Fruit fly (Drosophila melanogaster): ENCODE measurements around the gene Zir.

The Zir gene

DNA sequence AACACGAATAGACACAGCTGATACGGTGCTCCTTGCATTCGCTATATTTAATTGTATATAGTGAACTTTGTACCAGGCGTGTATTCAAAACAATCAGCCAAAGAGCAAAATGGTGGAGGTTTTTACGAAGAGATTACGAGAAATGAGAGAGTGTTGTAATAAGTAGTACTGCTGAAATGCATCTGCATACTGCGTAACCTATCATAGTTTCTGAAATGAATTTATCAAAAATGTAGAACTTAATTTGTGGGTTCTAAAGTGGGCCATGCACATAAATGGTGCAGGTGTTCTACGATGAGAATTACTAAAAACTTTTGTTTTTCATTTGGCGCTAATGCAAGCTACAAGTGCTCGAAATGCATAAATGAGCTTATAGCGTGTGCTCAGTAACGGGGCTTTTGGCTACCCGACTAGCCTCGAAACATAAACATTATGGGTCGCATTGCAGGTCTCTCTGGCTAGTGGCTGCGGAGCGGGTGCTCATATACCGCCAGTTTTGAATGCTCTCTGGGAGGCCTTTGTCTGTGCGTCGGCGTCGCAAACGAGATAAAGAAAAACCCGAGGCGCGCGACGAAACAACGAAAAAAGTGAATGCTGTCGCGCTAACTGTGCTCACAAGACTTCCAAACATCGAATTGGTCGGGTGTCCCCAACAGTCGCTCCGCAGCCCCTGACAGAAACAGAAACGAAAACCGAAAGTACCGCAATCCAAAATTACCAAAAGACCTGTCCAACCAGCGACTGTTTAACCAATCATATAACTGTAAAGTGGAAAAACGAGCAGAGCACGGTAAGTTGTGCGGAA is 37.1 kb downstream of the Zir start, which contains the start of gene Gs1 (continued):
- no peak for TF ChIP-seq Hr38 (GFP tag; optimal IDR thresholded peaks at IDR 0.05)
- TF ChIP-seq CG8119 (GFP tag; IDR thresholded peaks at IDR 0.05) = peak; percentile 57; the same call in 2 of the 3 replicates
- peak; percentile 21 for TF ChIP-seq CG6792 (GFP tag; optimal IDR thresholded peaks at IDR 0.05)
- TF ChIP-seq CG31627 (GFP tag; optimal IDR thresholded peaks at IDR 0.05) = no peak
- no peak for TF ChIP-seq CG3032 (tag; optimal IDR thresholded peaks at IDR 0.05)
- TF ChIP-seq CG11762 (GFP tag; optimal IDR thresholded peaks at IDR 0.05; ENCODE audit: insufficient read depth) = no peak
- no peak for TF ChIP-seq Eip75B (GFP tag; optimal IDR thresholded peaks at IDR 0.05)
- TF ChIP-seq CG16779 (tag; optimal IDR thresholded peaks at IDR 0.05) = peak; percentile 39
- no peak for TF ChIP-seq cyc (GFP tag; optimal IDR thresholded peaks at IDR 0.05)
- no peak for TF ChIP-seq CG10631 (GFP tag; optimal IDR thresholded peaks at IDR 0.05)
- no peak for TF ChIP-seq CG4318 (GFP tag; optimal IDR thresholded peaks at IDR 0.05)
- no peak for TF ChIP-seq Hr39 (GFP tag; optimal IDR thresholded peaks at IDR 0.05)
- TF ChIP-seq esn (GFP tag; optimal IDR thresholded peaks at IDR 0.05) = peak; percentile 24
- peak in 1 of 2 experiments; percentile 21 for TF ChIP-seq salr (GFP tag; optimal IDR thresholded peaks at IDR 0.05)
- peak; percentile 21 for TF ChIP-seq CG1621 (tag; optimal IDR thresholded peaks at IDR 0.05)
- TF ChIP-seq Sox14 (GFP tag; optimal IDR thresholded peaks at IDR 0.05) = peak; percentile 72
- no peak for TF ChIP-seq Smox (GFP tag; optimal IDR thresholded peaks at IDR 0.05)
- peak; percentile 27 for TF ChIP-seq Ets96B (tag; optimal IDR thresholded peaks at IDR 0.05)
- TF ChIP-seq pdm3 (GFP tag; optimal IDR thresholded peaks at IDR 0.05) = no peak
- TF ChIP-seq lz (GFP tag; optimal IDR thresholded peaks at IDR 0.05) = no peak
- TF ChIP-seq CG7368 (GFP tag; optimal IDR thresholded peaks at IDR 0.05) = no peak
- peak; percentile 37 for TF ChIP-seq CG6854 (GFP tag; optimal IDR thresholded peaks at IDR 0.05)
- no peak for TF ChIP-seq Eip93F (GFP tag; optimal IDR thresholded peaks at IDR 0.05)
- TF ChIP-seq CG6808 (GFP tag; optimal IDR thresholded peaks at IDR 0.05) = peak; percentile 100
- peak; percentile 5 for TF ChIP-seq OdsH (GFP tag; optimal IDR thresholded peaks at IDR 0.05)
- TF ChIP-seq Eip78C (GFP tag) = peak; percentile 87
- peak; percentile 50 for TF ChIP-seq CG9139 (GFP tag; optimal IDR thresholded peaks at IDR 0.05)
- peak; percentile 8 for TF ChIP-seq Met (GFP tag; optimal IDR thresholded peaks at IDR 0.05)
- no peak for TF ChIP-seq CG8319 (GFP tag; optimal IDR thresholded peaks at IDR 0.05)

DNA sequence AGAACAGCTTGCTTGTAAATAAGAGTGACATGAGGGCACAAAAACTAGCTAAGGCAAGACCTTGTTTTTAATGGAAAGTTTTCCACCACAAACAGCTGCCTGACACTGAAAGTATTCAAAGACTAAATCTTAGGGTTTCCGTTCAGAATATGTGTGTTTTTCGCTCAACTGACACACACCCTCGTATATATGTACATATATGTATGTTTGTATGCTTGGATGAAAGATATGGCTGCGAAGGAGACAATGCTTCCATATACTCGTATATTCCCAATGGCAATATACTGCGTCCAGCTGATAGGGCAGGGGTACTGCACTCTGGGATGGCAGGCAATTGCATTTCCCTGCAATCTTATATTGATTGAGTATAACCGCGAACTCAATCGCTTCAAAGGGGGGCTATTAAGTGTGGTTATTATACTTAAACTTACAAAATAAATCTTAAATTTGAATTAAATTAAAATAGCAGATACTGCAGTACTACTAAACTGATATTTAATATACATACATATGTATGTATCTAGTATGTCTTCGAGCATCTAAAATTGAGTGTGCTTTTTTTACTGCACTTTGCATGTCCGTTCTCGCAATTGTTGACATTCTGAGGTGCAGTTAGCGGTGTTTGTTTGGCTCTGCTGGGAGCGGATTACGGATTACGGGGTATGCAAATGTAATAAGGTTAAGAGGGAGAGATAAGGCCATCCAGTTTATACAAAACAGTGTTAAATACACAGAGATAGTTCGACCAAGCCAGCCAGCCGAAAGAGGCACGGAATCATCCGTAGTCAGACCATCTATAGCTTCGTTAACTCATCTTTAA is 40.2 kb downstream of the Zir start:
- no peak for TF ChIP-seq CG6808 (GFP tag; optimal IDR thresholded peaks at IDR 0.05)
- peak; percentile 20 for TF ChIP-seq Ets96B (tag; optimal IDR thresholded peaks at IDR 0.05)
- TF ChIP-seq CG32006 (GFP tag; optimal IDR thresholded peaks at IDR 0.05) = peak; percentile 30
- no peak for TF ChIP-seq CG3919 (GFP tag; optimal IDR thresholded peaks at IDR 0.05)
- TF ChIP-seq Hr4 (GFP tag; optimal IDR thresholded peaks at IDR 0.05) = no peak
- no peak for TF ChIP-seq dac (GFP tag; optimal IDR thresholded peaks at IDR 0.05)
- no peak for TF ChIP-seq CG16779 (tag; optimal IDR thresholded peaks at IDR 0.05)
- no peak for TF ChIP-seq CG6276 (GFP tag; optimal IDR thresholded peaks at IDR 0.05)
- TF ChIP-seq salr (GFP tag; optimal IDR thresholded peaks at IDR 0.05) = no peak
- no peak for TF ChIP-seq Gug (GFP tag; IDR thresholded peaks at IDR 0.05)
- TF ChIP-seq CG8119 (GFP tag; IDR thresholded peaks at IDR 0.05) = no peak
- TF ChIP-seq fd59A (GFP tag; optimal IDR thresholded peaks at IDR 0.05) = no peak
- TF ChIP-seq Sox102F (GFP tag; optimal IDR thresholded peaks at IDR 0.05) = no peak
- TF ChIP-seq Eip78C (GFP tag) = peak; percentile 86
- no peak for TF ChIP-seq Met (GFP tag; optimal IDR thresholded peaks at IDR 0.05)
- peak; percentile 2 for TF ChIP-seq Eip75B (GFP tag; optimal IDR thresholded peaks at IDR 0.05)
- TF ChIP-seq esn (GFP tag; optimal IDR thresholded peaks at IDR 0.05) = no peak
- TF ChIP-seq vri (GFP tag; optimal IDR thresholded peaks at IDR 0.05) = peak; percentile 15
- peak in 1 of 2 experiments; percentile 0 for TF ChIP-seq ss (GFP tag; optimal IDR thresholded peaks at IDR 0.05)
- TF ChIP-seq Ets21C (GFP tag; optimal IDR thresholded peaks at IDR 0.05) = no peak
- no peak for TF ChIP-seq CG10669 (GFP tag; optimal IDR thresholded peaks at IDR 0.05)
- no peak for TF ChIP-seq Hr39 (GFP tag; optimal IDR thresholded peaks at IDR 0.05)
- no peak for TF ChIP-seq OdsH (GFP tag; optimal IDR thresholded peaks at IDR 0.05)
- peak; percentile 90 for TF ChIP-seq svp (GFP tag)
- no peak for TF ChIP-seq Sox14 (GFP tag; optimal IDR thresholded peaks at IDR 0.05)
- no peak for TF ChIP-seq CG8632 (GFP tag; optimal IDR thresholded peaks at IDR 0.05)
- TF ChIP-seq dsx (GFP tag; optimal IDR thresholded peaks at IDR 0.05; ENCODE audit: poor library complexity, severe bottlenecking) = no peak
- TF ChIP-seq Blimp-1 (GFP tag; optimal IDR thresholded peaks at IDR 0.05) = no peak
- TF ChIP-seq net (GFP tag; optimal IDR thresholded peaks at IDR 0.05) = peak; percentile 13
- no peak for TF ChIP-seq CG6854 (GFP tag; optimal IDR thresholded peaks at IDR 0.05)

All from whole organism, prepupa.